Fruit fly (Drosophila melanogaster): ENCODE data around the gene CG14443.

DNA sequence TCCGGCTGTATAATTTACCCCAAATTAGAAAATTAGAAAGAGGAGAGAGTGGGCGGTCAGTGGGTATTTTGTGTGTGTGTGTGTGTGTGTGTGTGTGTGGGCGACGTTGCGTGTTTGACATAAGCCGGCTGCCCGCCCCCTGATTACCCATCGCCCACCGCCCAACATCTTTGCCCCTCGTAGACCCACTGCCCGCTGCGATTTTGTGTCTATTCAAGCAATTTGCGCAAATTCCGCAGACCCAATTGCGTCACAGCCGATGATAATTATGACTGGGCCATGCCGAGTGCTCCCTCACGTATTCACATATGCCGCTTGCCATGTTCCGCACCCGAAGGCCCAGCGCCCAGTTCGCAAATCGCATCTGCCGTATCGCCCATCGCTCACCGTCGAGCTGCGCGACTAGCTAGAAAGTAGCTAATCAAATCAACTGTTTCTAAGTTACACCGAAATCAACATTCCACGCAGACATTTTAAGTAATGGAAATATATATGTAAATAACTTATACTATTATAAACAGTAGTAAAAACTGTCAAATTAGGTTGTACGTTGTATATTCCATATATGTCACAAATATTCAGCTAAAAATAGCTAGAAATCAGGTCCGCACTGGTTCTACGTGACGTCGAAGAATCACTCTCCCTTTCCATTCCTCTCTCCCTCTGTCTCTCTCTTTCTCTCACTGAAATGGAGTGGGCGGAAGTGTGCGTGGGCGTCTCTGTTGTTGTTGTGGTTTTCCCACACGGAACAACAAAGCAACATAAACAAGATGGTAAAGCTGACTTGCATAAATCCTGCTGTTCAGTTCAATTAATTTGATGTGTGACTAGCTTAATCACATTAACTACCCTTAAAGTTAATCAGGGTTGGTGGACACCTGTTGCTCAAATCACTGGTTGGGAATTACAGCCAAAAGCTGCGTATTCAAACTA is 23.1 kb downstream of the CG14443 start:
- TF ChIP-seq Optix (GFP tag; IDR thresholded peaks at IDR 0.05) (no peak), CG11504 (tag; optimal IDR thresholded peaks at IDR 0.05) (peak; percentile 61), CG7271 (tag; optimal IDR thresholded peaks at IDR 0.05) (no peak), bbx (GFP tag; IDR thresholded peaks at IDR 0.05; ENCODE audit: partially characterized antibody) (no peak), CG13287 (GFP tag; IDR thresholded peaks at IDR 0.05; ENCODE audit: partially characterized antibody) (peak; percentile 48), Eip74EF (GFP tag; optimal IDR thresholded peaks at IDR 0.05) (peak in 1 of 2 experiments; percentile 63), NFAT (GFP tag; IDR thresholded peaks at IDR 0.05) (no peak), phol (tag; optimal IDR thresholded peaks at IDR 0.05) (peak; percentile 42), CG4282 (GFP tag; optimal IDR thresholded peaks at IDR 0.05) (no peak)

Data from whole organism, embryonic.